Fruit fly (Drosophila melanogaster) whole organism, embryonic: Measurements from ENCODE around the gene CG7766.

Experiments
- Awh ChIP-seq: fragments of 200-800 bp; sonication (Bioruptor generic); IDR thresholded peaks from 2 replicates; pipeline ENCODE4, ENCODE4 v1.3.6; 2022; ENCODE audit warnings: missing biosample characterization, missing genetic modification characterization
- CG10147 ChIP-seq: fragments of 200-800 bp; sonication (Bioruptor generic); optimal IDR thresholded peaks from 2 replicates; lab custom pipeline; 2019; ENCODE audit warnings: missing biosample characterization, mild to moderate bottlenecking, missing genetic modification characterization, moderate library complexity
- CG10321 ChIP-seq: fragments of 200-800 bp; sonication (Bioruptor generic); IDR thresholded peaks from 2 replicates; pipeline ENCODE4 v1.3.6; 2022; ENCODE audit warnings: missing biosample characterization, missing genetic modification characterization
- CG11723 ChIP-seq: fragments of 200-800 bp; sonication (Bioruptor generic); optimal IDR thresholded peaks from 2 replicates; lab custom pipeline; 2017; ENCODE audit warnings: missing biosample characterization, mild to moderate bottlenecking, missing genetic modification characterization
- CG12071 ChIP-seq: fragments of 200-800 bp; sonication (Bioruptor generic); optimal IDR thresholded peaks from 3 replicates; lab custom pipeline; 2018; ENCODE audit warnings: missing biosample characterization, mild to moderate bottlenecking, missing genetic modification characterization
- CG12219 ChIP-seq: fragments of 200-800 bp; sonication (Bioruptor generic); optimal IDR thresholded peaks from 3 replicates; lab custom pipeline; 2018; ENCODE audit warnings: missing biosample characterization, mild to moderate bottlenecking, missing genetic modification characterization
- CG12236 ChIP-seq: fragments of 200-800 bp; sonication (Bioruptor generic); optimal IDR thresholded peaks from 2 replicates; lab custom pipeline; 2016; ENCODE audit warnings: missing biosample characterization, missing genetic modification characterization
- CG12391 ChIP-seq: fragments of 200-800 bp; sonication (Bioruptor generic); optimal IDR thresholded peaks from 3 replicates; lab custom pipeline; 2018; ENCODE audit warnings: missing biosample characterization, mild to moderate bottlenecking, missing genetic modification characterization, moderate library complexity
- CG13296 ChIP-seq: fragments of 200-800 bp; sonication (Bioruptor generic); optimal IDR thresholded peaks from 3 replicates; lab custom pipeline; 2018; ENCODE audit warnings: missing biosample characterization, mild to moderate bottlenecking, missing genetic modification characterization
- CG16863 ChIP-seq: fragments of 200-800 bp; sonication (Bioruptor generic); optimal IDR thresholded peaks from 3 replicates; lab custom pipeline; 2016; ENCODE audit warnings: missing biosample characterization, missing genetic modification characterization
- CG17359 ChIP-seq: fragments of 200-800 bp; sonication (Bioruptor generic); optimal IDR thresholded peaks from 3 replicates; lab custom pipeline; 2018; ENCODE audit warnings: missing biosample characterization, mild to moderate bottlenecking, missing genetic modification characterization, moderate library complexity
- CG17385 ChIP-seq: fragments of 200-800 bp; sonication (Bioruptor generic); optimal IDR thresholded peaks from 3 replicates; lab custom pipeline; 2018; ENCODE audit warnings: missing biosample characterization, mild to moderate bottlenecking, missing genetic modification characterization
- CG17612 ChIP-seq: fragments of 200-800 bp; sonication (Bioruptor generic); IDR thresholded peaks from 2 replicates; pipeline ENCODE4 v1.3.6; 2022; ENCODE audit warnings: missing biosample characterization, missing genetic modification characterization
- CG31388 ChIP-seq: fragments of 200-800 bp; sonication (Bioruptor generic); optimal IDR thresholded peaks from 2 replicates; lab custom pipeline; 2016; ENCODE audit warnings: missing biosample characterization, missing genetic modification characterization
- CG32772 ChIP-seq: fragments of 200-800 bp; sonication (Bioruptor generic); IDR thresholded peaks from 2 replicates; pipeline ENCODE4 v1.3.6; 2022; ENCODE audit warnings: missing biosample characterization, missing genetic modification characterization
- CG3838 ChIP-seq: fragments of 200-800 bp; sonication (Bioruptor generic); optimal IDR thresholded peaks from 3 replicates; lab custom pipeline; 2016; ENCODE audit warnings: missing biosample characterization, missing genetic modification characterization
- CG4854 ChIP-seq: fragments of 200-800 bp; sonication (Bioruptor generic); optimal IDR thresholded peaks from 2 replicates; lab custom pipeline; 2016; ENCODE audit warnings: missing biosample characterization, missing genetic modification characterization, inconsistent platforms
- CG5245 ChIP-seq: fragments of 200-800 bp; sonication (Bioruptor generic); optimal IDR thresholded peaks from 3 replicates; lab custom pipeline; 2016; ENCODE audit warnings: missing biosample characterization, missing genetic modification characterization
- CG6765 ChIP-seq: fragments of 200-800 bp; sonication (Bioruptor generic); optimal IDR thresholded peaks from 3 replicates; lab custom pipeline; 2017; ENCODE audit warnings: missing biosample characterization, mild to moderate bottlenecking, missing genetic modification characterization
- CG8281 ChIP-seq: fragments of 200-800 bp; sonication (Bioruptor generic); optimal IDR thresholded peaks from 2 replicates; lab custom pipeline; 2018; ENCODE audit warnings: missing biosample characterization, mild to moderate bottlenecking, missing genetic modification characterization, moderate library complexity
- CG9215 ChIP-seq: fragments of 200-800 bp; sonication (Bioruptor generic); IDR thresholded peaks from 2 replicates; pipeline ENCODE4 v1.3.6; 2022; ENCODE audit warnings: missing biosample characterization, missing genetic modification characterization
- CG9609 ChIP-seq: fragments of 200-800 bp; sonication (Bioruptor generic); optimal IDR thresholded peaks from 3 replicates; lab custom pipeline; 2016; ENCODE audit warnings: missing biosample characterization, missing genetic modification characterization
- CG9727 ChIP-seq: fragments of 200-800 bp; sonication (Bioruptor generic); optimal IDR thresholded peaks from 3 replicates; lab custom pipeline; 2017; ENCODE audit warnings: missing biosample characterization, mild to moderate bottlenecking, missing genetic modification characterization
- CrebB ChIP-seq: fragments of 200-800 bp; sonication (Bioruptor generic); optimal IDR thresholded peaks from 3 replicates; lab custom pipeline; 2018; ENCODE audit warnings: missing biosample characterization, mild to moderate bottlenecking, missing genetic modification characterization
- Doc2 ChIP-seq: fragments of 200-800 bp; sonication (Bioruptor generic); IDR thresholded peaks from 2 replicates; pipeline ENCODE4 v1.3.6; 2022; ENCODE audit warnings: missing biosample characterization, missing genetic modification characterization
- ERR ChIP-seq: fragments of 200-800 bp; sonication (Bioruptor generic); optimal IDR thresholded peaks from 2 replicates; lab custom pipeline; 2016; ENCODE audit warnings: missing biosample characterization, missing genetic modification characterization
- Hr3 ChIP-seq: fragments of 200-800 bp; sonication (Bioruptor generic); optimal IDR thresholded peaks from 3 replicates; lab custom pipeline; 2016; ENCODE audit warnings: missing biosample characterization, missing genetic modification characterization
- Opbp ChIP-seq: fragments of 200-800 bp; sonication (Bioruptor generic); IDR thresholded peaks from 3 replicates; pipeline ENCODE4 v1.3.6; 2022; ENCODE audit warnings: missing biosample characterization, missing genetic modification characterization; ENCODE audit not compliant: partially characterized antibody
- Ravus ChIP-seq: fragments of 200-800 bp; sonication (Bioruptor generic); IDR thresholded peaks from 2 replicates; pipeline ENCODE4 v1.3.6; 2022; ENCODE audit warnings: missing biosample characterization, missing genetic modification characterization
- Taf1 ChIP-seq: fragments of 200-800 bp; sonication (Bioruptor generic); IDR thresholded peaks from 2 replicates; pipeline ENCODE4 v1.3.6; 2022; ENCODE audit warnings: missing biosample characterization, missing genetic modification characterization
- Xbp1 ChIP-seq: fragments of 200-800 bp; sonication (Bioruptor generic); optimal IDR thresholded peaks from 3 replicates; lab custom pipeline; 2016; ENCODE audit warnings: missing biosample characterization, mild to moderate bottlenecking, missing genetic modification characterization
- ab ChIP-seq: fragments of 200-800 bp; sonication (Bioruptor generic); optimal IDR thresholded peaks from 2 replicates; lab custom pipeline; 2016; ENCODE audit warnings: missing biosample characterization, missing genetic modification characterization
- az2 ChIP-seq: fragments of 200-800 bp; sonication (Bioruptor generic); optimal IDR thresholded peaks from 3 replicates; lab custom pipeline; 2016; ENCODE audit warnings: missing biosample characterization, missing genetic modification characterization
- bsh ChIP-seq, 2 experiments: fragments of 200-800 bp; sonication (Bioruptor generic); optimal IDR thresholded peaks; 2 replicates each; lab custom pipeline; 2017 to 2018; ENCODE audit warnings: mild to moderate bottlenecking in 2 of 2, missing biosample characterization in 2 of 2, missing genetic modification characterization in 2 of 2, moderate library complexity in 1 of 2
- cg ChIP-seq: fragments of 200-800 bp; sonication (Bioruptor generic); optimal IDR thresholded peaks from 3 replicates; lab custom pipeline; 2019; ENCODE audit warnings: missing biosample characterization, mild to moderate bottlenecking, missing genetic modification characterization, moderate library complexity
- dati ChIP-seq: fragments of 200-800 bp; sonication (Bioruptor generic); IDR thresholded peaks from 2 replicates; pipeline ENCODE4 v1.3.6; 2022; ENCODE audit warnings: missing biosample characterization, missing genetic modification characterization
- esg ChIP-seq: fragments of 200-800 bp; sonication (Bioruptor generic); conservative IDR thresholded peaks from 2 replicates; pipeline ENCODE4 v1.3.6; 2022; ENCODE audit warnings: missing biosample characterization, missing genetic modification characterization
- grau ChIP-seq: fragments of 200-800 bp; optimal IDR thresholded peaks from 3 replicates; lab custom pipeline; 2019; ENCODE audit warnings: missing biosample characterization, mild to moderate bottlenecking, missing genetic modification characterization, moderate library complexity
- jing ChIP-seq: fragments of 200-800 bp; sonication (Bioruptor generic); optimal IDR thresholded peaks from 2 replicates; lab custom pipeline; 2018; ENCODE audit warnings: missing biosample characterization, mild to moderate bottlenecking, missing genetic modification characterization
- ken ChIP-seq: fragments of 200-800 bp; sonication (Bioruptor generic); IDR thresholded peaks from 3 replicates; pipeline ENCODE4 v1.3.6; 2022; ENCODE audit warnings: missing biosample characterization, missing genetic modification characterization
- lola ChIP-seq, 3 experiments: fragments of >200 bp in 2 of 3; fragments of 200-800 bp in 1 of 3; sonication (Bioruptor generic) in 1 of 3; optimal IDR thresholded peaks; 2 replicates each; lab custom pipeline; 2017 to 2019; ENCODE audit warnings: missing biosample characterization in 3 of 3, missing genetic modification characterization in 3 of 3, mild to moderate bottlenecking in 1 of 3, moderate library complexity in 1 of 3
- org-1 ChIP-seq: fragments of 200-800 bp; sonication (Bioruptor generic); optimal IDR thresholded peaks from 2 replicates; lab custom pipeline; 2017; ENCODE audit warnings: missing biosample characterization, missing genetic modification characterization
- pzg ChIP-seq: fragments of 200-800 bp; sonication (Bioruptor generic); optimal IDR thresholded peaks from 3 replicates; lab custom pipeline; 2018; ENCODE audit warnings: missing biosample characterization, mild to moderate bottlenecking, missing genetic modification characterization, moderate library complexity
- rib ChIP-seq: fragments of 200-800 bp; sonication (Bioruptor generic); IDR thresholded peaks from 2 replicates; pipeline ENCODE4 v1.3.6; 2022; ENCODE audit warnings: missing biosample characterization, missing genetic modification characterization
- sens ChIP-seq: fragments of 200-800 bp; sonication (Bioruptor generic); peaks from one replicate; lab custom pipeline; 2016; ENCODE audit warnings: missing biosample characterization, missing genetic modification characterization
- slou ChIP-seq: fragments of 200-800 bp; sonication (Bioruptor generic); optimal IDR thresholded peaks from 3 replicates; lab custom pipeline; 2016; ENCODE audit warnings: missing biosample characterization, missing genetic modification characterization
- tll ChIP-seq, 2 experiments: fragments of 200-800 bp in 1 of 2; fragments of >200 bp in 1 of 2; sonication (Bioruptor generic) in 1 of 2; optimal IDR thresholded peaks; 2 replicates each; lab custom pipeline; 2017 to 2019; ENCODE audit warnings: missing biosample characterization in 2 of 2, missing genetic modification characterization in 2 of 2, mild to moderate bottlenecking in 1 of 2, moderate library complexity in 1 of 2
- twi ChIP-seq: fragments of 200-800 bp; optimal IDR thresholded peaks from 2 replicates; lab custom pipeline; 2019; ENCODE audit warnings: missing biosample characterization, mild to moderate bottlenecking, missing genetic modification characterization, moderate library complexity
- tx ChIP-seq: fragments of 200-800 bp; sonication (Bioruptor generic); optimal IDR thresholded peaks from 2 replicates; lab custom pipeline; 2016; ENCODE audit warnings: missing biosample characterization, missing genetic modification characterization
- z ChIP-seq: fragments of 200-800 bp; sonication (Bioruptor generic); IDR thresholded peaks from 3 replicates; pipeline ENCODE4 v1.3.6; 2022; ENCODE audit warnings: missing biosample characterization, missing genetic modification characterization

Gene CG7766

DNA sequence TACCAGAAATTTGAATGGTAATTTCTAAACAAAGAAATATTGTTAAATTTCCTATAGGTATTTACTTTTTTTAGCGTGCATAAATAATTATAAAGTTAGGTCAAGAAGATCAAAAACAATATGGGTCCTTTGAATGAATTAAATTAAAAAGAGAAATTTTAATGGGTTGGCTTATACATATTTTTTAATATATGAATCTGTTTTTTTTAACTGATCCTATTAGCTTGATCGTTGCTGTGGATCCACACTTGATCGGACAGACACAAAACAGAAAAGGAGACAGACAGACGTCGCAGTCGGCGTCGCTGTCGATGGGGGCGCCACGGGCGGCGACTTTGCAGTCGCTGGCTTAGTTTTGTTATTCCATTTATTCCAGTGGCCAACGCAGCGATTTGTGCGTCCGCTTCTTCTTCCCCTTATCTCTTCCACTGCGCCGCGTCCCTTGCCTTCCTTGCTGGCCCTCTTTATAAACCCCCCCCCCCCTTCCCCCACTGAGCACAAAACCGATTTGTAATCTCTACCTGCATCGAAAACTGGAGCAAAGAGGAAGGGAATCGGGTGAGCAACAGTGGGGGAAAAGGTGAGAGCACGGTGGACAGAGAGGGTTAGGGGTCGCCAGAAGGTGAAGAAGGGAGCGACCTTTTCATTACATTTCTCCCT, 55.7 kb downstream of the CG7766 start (continued):
- TF ChIP-seq CG32772 (GFP tag; lab: Robert Waterston, UW) (peak; percentile 47), Ravus (GFP tag; lab: Robert Waterston, UW) (no peak), Opbp (GFP tag; lab: Robert Waterston, UW) (no peak), CrebB (tag; lab: Kevin White, UChicago) (no peak), Hr3 (peak; percentile 55), CG6765 (no peak), sens (GFP tag; lab: Kevin White, UChicago) (peak; percentile 95), Doc2 (GFP tag; lab: Robert Waterston, UW) (no peak), jing (GFP tag; lab: Kevin White, UChicago) (no peak), CG12391 (tag; lab: Kevin White, UChicago) (peak; percentile 82), CG13296 (GFP tag; lab: Kevin White, UChicago) (peak; percentile 46), ken (peak; percentile 45; the same call in 1 of the 3 replicates), CG11723 (GFP tag; lab: Kevin White, UChicago) (peak; percentile 31), CG9727 (GFP tag; lab: Kevin White, UChicago) (peak; percentile 70), CG5245 (GFP tag; lab: Kevin White, UChicago) (peak; percentile 49), tx (GFP tag; lab: Kevin White, UChicago) (no peak), ERR (GFP tag; lab: Kevin White, UChicago) (no peak), slou (no peak), az2 (GFP tag; lab: Kevin White, UChicago) (peak; percentile 63), CG9215 (GFP tag; lab: Robert Waterston, UW) (no peak), CG4854 (no peak), CG8281 (peak; percentile 48), CG12236 (GFP tag; lab: Kevin White, UChicago) (no peak), dati (GFP tag; lab: Robert Waterston, UW) (no peak), org-1 (GFP tag; lab: Kevin White, UChicago) (peak; percentile 34), lola (GFP tag; optimal IDR thresholded peaks at IDR 0.05; lab: Kevin White, UChicago) (peak in 1 of 3 experiments; percentile 89), z (GFP tag; lab: Robert Waterston, UW) (no peak), CG12071 (GFP tag; lab: Kevin White, UChicago) (no peak), CG17385 (peak; percentile 80), CG12219 (GFP tag; lab: Kevin White, UChicago) (peak; percentile 46), Xbp1 (GFP tag; lab: Kevin White, UChicago) (peak; percentile 62), CG10321 (GFP tag; lab: Robert Waterston, UW) (no peak), Awh (GFP tag; lab: Robert Waterston, UW) (peak; percentile 31; the same call in 1 of the 2 replicates), CG16863 (GFP tag; lab: Kevin White, UChicago) (no peak), CG3838 (GFP tag; lab: Kevin White, UChicago) (no peak), CG17612 (GFP tag; lab: Robert Waterston, UW) (no peak), twi (tag; lab: Kevin White, UChicago) (peak; percentile 62), pzg (GFP tag; lab: Kevin White, UChicago) (no peak), Taf1 (GFP tag; lab: Robert Waterston, UW) (no peak), tll (GFP tag; optimal IDR thresholded peaks at IDR 0.05; lab: Kevin White, UChicago) (no peak), CG9609 (GFP tag; lab: Kevin White, UChicago) (no peak), ab (GFP tag; lab: Kevin White, UChicago) (no peak), CG17359 (tag; lab: Kevin White, UChicago) (peak; percentile 74), CG10147 (peak; percentile 5), bsh (GFP tag; optimal IDR thresholded peaks at IDR 0.05; lab: Kevin White, UChicago) (peak; percentile 58 to 87), CG31388 (no peak), rib (GFP tag; lab: Robert Waterston, UW) (0 out of 2 replicates have a peak, but pooled peaks have one; percentile 48), esg (GFP tag; lab: Robert Waterston, UW) (peak; percentile 62), cg (GFP tag; lab: Kevin White, UChicago) (no peak), grau (tag; lab: Kevin White, UChicago) (peak; percentile 79)
